Fruit fly (Drosophila melanogaster) S2 (cell line): ENCODE results near the gene CG43347.

Experiments
- CG8478 ChIP-seq: fragments of >200 bp; optimal IDR thresholded peaks from 2 replicates; lab custom pipeline; 2018
- CTCF ChIP-seq, 2 experiments: fragments of >200 bp; optimal IDR thresholded peaks; 2 replicates each; lab custom pipeline; 2018

DNA sequence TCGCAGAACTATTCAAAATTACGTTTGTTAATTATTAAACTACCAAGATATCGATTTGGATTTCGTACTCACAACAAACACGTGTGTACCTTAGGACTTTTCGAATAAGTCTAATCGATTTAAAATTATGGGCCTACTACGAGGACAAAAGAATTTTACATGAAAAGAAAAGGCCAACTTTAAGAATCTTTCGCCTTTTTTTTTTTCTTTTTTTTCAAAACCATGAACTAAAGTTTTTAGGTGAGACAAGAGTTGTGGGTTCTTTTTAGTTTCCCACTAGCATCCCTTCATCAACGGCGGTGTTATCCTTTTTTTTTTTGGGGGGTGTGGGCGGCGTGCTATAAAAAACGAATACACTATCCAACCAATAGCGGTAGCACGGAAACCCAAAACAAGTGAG lies 53.5 kb downstream of the CG43347 start, which contains the start of gene CG15296:
- TF ChIP-seq CG8478 (lab: Kevin White, UChicago) (no peak), CTCF (optimal IDR thresholded peaks at IDR 0.05; lab: Kevin White, UChicago) (no peak)
